Worm (Caenorhabditis elegans): ENCODE data around the gene tsr-1.

tsr-1 gene

ce11 chrII:2473270-2473669, at the start of gene tsr-1:
TSS of gene tsr-1 (minus strand) at chrII:2473370.
- no peak for TF ChIP-seq unc-62 (GFP tag; optimal IDR thresholded peaks at IDR 0.05)

ce11 chrII:2521960-2522359, 48.8 kb upstream of the tsr-1 start, which contains the start of gene bath-13:
TSS of gene bath-13 (minus strand) at chrII:2522060.
- TF ChIP-seq unc-62 (GFP tag; optimal IDR thresholded peaks at IDR 0.05), result no peak

DNA sequence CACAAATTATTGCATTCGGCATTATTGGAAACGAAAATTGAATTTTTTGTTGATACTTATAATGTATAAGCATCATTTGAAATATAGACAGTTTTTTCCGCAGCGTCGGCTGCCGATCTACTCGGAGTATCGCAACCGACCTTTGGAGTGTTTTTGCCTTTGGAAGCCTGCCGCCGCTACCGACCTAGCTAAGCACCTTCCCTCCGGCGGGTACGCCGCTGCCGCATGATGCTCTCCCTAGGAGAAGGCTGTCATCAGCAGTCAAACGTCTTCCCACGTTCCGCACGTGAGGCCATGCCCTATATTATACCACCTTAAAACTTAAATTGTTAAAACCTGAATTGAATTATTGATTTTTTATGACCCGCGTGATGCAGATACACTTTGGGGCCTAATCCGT, 45.3 kb upstream of the tsr-1 start:
- TF ChIP-seq unc-62 (GFP tag; optimal IDR thresholded peaks at IDR 0.05), result no peak

ce11 chrII:2504431-2504928, 31.3 kb upstream of the tsr-1 start, which contains the start of gene gbas-1:
TSS of gene gbas-1 (plus strand) at chrII:2504878.
- TF ChIP-seq unc-62 (GFP tag; optimal IDR thresholded peaks at IDR 0.05), result no peak

DNA sequence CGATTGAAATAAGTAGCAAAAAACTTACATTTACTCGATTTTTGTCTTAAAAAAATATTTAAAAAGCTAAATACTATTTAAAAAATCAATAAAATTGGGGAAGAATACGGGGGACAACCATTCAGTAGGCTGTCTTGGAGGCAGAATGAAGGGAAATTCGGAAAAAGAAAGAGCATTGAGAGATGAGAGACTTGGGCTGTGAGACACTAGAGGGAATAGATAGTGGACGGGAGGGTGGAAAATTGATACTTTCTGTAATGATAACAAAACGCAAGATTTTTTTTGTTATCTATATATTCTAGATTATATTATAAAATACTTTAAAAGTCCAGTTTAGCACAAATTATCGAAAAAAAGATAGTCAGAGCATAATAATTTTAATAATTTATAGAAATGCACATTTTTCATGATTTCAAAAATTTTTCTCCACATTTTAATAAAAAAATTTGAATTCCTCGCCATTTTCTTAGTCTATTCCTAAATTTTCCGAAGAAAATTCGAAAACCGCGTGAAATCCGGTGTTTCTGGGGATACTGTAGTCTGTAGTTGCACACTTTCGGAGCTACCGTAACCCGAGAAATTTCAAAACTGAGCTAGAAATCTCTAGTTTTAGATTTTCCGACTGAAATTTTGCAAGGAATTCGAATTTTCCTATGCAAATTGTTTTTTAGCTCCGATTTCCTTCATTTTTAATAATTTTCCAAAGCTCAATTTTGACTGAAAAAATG, 30.7 kb upstream of the tsr-1 start:
- no peak for TF ChIP-seq unc-62 (GFP tag; optimal IDR thresholded peaks at IDR 0.05)

DNA sequence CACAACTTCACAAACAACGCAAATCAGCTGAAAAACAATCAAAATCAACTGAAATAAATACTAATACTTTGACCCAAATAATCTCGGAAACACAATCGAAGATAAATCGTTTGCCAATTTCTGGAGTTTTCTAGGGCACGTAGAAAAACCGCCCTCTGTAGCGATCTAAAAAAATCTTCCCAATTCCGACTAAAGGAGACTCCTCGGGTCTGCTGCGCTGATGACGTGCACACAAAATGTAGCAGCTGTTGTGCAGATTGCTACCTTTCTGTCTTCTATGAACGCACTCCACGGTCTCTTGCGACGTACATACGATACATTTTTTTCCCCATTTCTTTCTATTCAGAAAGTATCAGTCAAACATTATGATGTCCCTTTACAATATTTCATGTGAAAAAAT, 15.2 kb upstream of the tsr-1 start, which contains the start of gene F53G2.1:
F53G2.1 (plus strand) TSS at position 301 of the 400 bp plus-strand sequence.
- no peak for TF ChIP-seq unc-62 (GFP tag; optimal IDR thresholded peaks at IDR 0.05)

ce11 chrII:2483507-2483906, 10.3 kb upstream of the tsr-1 start, which contains the start of gene F53G2.13:
TSS of gene F53G2.13 (plus strand) at chrII:2483807.
- no peak for TF ChIP-seq unc-62 (GFP tag; optimal IDR thresholded peaks at IDR 0.05)

DNA sequence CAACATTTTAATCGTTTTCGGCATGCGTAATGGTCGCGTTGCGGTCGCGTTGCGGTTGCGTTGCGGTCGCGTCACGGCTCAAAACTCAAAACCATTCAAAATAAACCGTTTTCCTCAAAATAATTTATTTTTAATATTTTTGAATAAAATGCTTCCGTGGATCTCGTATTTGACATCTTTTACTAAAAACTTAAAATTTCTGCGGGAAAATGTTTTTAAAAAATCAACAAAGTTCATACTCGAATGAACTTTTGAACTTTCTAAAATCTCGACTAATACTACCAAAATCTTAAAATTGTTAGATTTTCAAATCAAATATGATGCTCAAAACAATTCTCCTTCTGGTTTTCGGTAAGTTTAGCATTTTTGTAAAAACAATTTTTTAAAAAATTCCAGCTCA, 8.5 kb upstream of the tsr-1 start, which contains the start of gene F53G2.2:
F53G2.2 (plus strand) TSS at position 301 of the 400 bp plus-strand sequence.
- no peak for TF ChIP-seq unc-62 (GFP tag; optimal IDR thresholded peaks at IDR 0.05)

DNA sequence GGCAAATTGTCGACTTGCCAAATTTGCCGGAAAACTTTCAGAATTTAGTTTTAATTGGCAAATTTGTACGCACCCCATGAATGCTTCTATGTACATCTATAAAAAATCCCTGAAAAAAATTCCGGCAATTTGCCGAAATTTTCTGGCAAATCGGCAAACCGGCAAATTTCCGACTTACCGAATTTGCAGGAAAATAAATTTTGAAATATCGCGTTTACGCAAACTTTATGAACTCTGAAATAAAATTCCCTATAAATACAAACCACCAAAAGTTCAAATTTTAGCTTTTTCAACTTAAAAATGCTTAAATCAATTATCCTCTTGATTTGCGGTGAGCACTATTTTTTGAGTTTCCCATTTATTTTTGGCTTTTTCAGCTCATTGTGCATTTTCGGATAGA, 6.9 kb upstream of the tsr-1 start, which contains the start of gene F53G2.3:
F53G2.3 (plus strand) TSS at position 301 of the 400 bp plus-strand sequence.
- TF ChIP-seq unc-62 (GFP tag; optimal IDR thresholded peaks at IDR 0.05), result no peak

DNA sequence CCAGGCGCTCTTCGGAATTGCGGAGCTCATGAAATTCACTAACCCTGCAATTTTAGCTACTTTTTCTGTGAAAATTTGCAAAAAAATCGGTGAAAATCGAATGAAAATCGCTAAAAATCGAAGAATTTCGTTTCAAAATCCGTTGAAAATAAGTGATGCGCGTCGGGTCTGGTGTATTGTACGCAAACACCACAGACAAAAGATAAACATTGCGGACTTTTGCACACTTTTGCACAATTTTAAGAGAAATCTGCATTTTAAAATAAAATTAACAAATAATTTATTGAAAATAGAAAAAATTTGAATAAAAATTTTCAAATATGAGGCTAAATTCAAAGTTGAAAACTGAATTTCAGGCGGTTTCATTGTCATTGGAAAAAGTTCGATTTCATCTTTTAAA, 5.9 kb upstream of the tsr-1 start, which contains the start of gene F53G2.12:
F53G2.12 (minus strand) TSS at position 44 of the 400 bp plus-strand sequence.
- no peak for TF ChIP-seq unc-62 (GFP tag; optimal IDR thresholded peaks at IDR 0.05)

ce11 chrII:2478543-2478942, 5.4 kb upstream of the tsr-1 start, which contains the start of gene mnat-1:
TSS of gene mnat-1 (minus strand) at chrII:2478643.
- TF ChIP-seq unc-62 (GFP tag; optimal IDR thresholded peaks at IDR 0.05), result no peak

- TF ChIP-seq unc-62 (GFP tag; optimal IDR thresholded peaks at IDR 0.05), result no peak
Observed at ce11 chrII:2468885-2469284, 4.3 kb downstream of the tsr-1 start.

DNA sequence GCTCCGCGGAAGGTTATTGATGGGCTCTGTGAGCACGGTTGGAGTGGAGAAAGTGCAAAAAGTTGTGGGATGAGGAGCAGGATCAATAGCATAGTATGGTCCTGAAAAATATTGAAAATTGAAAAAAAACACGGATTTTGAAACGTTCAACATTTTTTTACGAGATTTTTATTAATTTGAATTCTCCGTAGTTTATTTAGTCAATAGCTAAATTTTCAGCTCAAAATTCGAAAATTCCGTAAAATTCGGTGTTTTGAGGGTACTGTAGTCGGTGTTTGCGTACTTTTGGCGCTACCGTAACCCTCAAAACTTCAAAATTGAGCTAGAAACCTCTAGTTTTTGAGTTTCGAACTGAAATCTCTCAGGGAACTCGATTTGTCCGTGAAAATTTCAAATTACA, 14.3 kb downstream of the tsr-1 start, which contains the start of gene pqn-42:
pqn-42 (minus strand) TSS at position 101 of the 400 bp plus-strand sequence.
- TF ChIP-seq unc-62 (GFP tag; optimal IDR thresholded peaks at IDR 0.05), result no peak

- no peak for TF ChIP-seq unc-62 (GFP tag; optimal IDR thresholded peaks at IDR 0.05)
Observed at ce11 chrII:2456973-2457372, 16.2 kb downstream of the tsr-1 start.

DNA sequence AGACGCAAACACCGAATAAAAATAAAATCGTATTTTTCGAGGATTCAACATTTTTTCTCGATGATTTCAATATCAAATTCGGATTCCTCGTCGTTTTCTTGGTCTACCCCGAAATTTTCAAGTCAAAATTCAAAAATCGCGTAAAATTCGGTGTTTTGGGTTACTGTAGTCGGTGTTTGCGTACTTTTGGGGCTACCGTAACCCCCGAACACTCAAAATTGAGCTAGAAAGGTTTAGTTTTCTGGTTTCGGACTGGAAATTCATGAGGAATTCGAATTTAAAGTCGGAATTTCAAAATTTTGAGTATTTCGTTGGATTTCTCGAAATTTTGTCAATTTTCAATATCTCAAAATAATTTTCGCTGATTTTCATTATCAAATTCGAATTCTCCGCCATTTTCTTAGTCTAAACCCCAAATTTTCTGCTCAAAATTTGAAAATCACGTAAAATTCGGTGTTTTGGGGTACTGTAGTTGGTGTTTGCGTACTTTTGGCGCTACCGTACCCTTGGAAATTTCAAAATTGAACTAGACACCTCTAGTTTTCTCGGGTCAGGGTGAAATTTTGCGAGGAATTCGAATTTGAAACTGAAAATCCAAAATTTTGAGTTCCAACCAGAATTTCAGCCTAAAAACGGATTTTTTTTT, 17.1 kb downstream of the tsr-1 start:
- no peak for TF ChIP-seq unc-62 (GFP tag; optimal IDR thresholded peaks at IDR 0.05)

DNA sequence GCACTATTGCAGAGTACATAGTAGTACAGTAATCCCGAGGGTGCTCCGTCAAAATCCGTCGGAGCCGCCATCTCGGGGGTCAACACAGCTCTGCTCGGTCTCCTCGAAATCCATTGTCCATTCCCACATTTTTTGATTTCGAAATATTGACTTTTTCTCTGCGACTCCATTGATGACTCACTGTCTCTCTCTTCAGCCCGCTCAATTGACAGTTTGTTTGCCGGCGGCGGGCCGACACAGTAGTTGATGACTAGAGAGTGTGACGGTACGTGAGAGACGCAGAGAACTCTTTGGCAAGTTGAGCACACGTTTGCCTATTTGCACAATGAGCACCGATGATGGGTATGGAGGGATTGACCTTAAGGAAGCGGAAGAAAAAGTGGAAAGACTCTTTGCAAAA, 18.3 kb downstream of the tsr-1 start:
- TF ChIP-seq unc-62 (GFP tag; optimal IDR thresholded peaks at IDR 0.05), result no peak
